ENCODE assay signal across 3 worm cellular contexts in genomic region chrV:19181684-19182083, ce11.
TF ChIP-seq lines count a peak whose summit lies in the region.

No protein-coding gene starts in this region.

TF ChIP-seq in whole organism, L1 larva, 84 proteins besides CTCF, POLR2A, EP300 and RAD21:
- TF ChIP-seq vab-15 (tag; optimal IDR thresholded peaks at IDR 0.05; lab: Kevin White, UChicago) (no peak), nhr-85 (tag; lab: Kevin White, UChicago) (peak; percentile 64), lin-14 (GFP tag; optimal IDR thresholded peaks at IDR 0.05; lab: Kevin White, UChicago) (peak; percentile 23)

TF ChIP-seq in whole organism, late embryonic, 69 proteins besides CTCF, POLR2A, EP300 and RAD21:
- peak; percentile 84 for TF ChIP-seq unc-55 (GFP tag; optimal IDR thresholded peaks at IDR 0.05; lab: Kevin White, UChicago)
- TF ChIP-seq K02D7.2 (tag; optimal IDR thresholded peaks at IDR 0.05; lab: Kevin White, UChicago) = no peak

TF ChIP-seq in whole organism, mixed stage, embryonic, 35 proteins besides CTCF, POLR2A, EP300 and RAD21:
- TF ChIP-seq lsy-2 (tag; optimal IDR thresholded peaks at IDR 0.05; lab: Kevin White, UChicago) (peak; percentile 45), hlh-1 (tag; optimal IDR thresholded peaks at IDR 0.05; lab: Kevin White, UChicago) (peak; percentile 38), mls-2 (tag; optimal IDR thresholded peaks at IDR 0.05; lab: Kevin White, UChicago) (no peak), mab-5 (tag; optimal IDR thresholded peaks at IDR 0.05; lab: Kevin White, UChicago) (no peak), ces-1 (GFP tag; optimal IDR thresholded peaks at IDR 0.05; lab: Kevin White, UChicago) (no peak), unc-62 (GFP tag; optimal IDR thresholded peaks at IDR 0.05; lab: Kevin White, UChicago) (peak; percentile 83), tbx-8 (GFP tag; optimal IDR thresholded peaks at IDR 0.05; lab: Kevin White, UChicago) (no peak)
